Fruit fly (Drosophila melanogaster) whole organism, prepupa: Measurements from ENCODE around the gene CG10226.

Experiments
- Blimp-1 ChIP-seq: fragments of 200-800 bp; sonication (Bioruptor generic); optimal IDR thresholded peaks from 3 replicates; lab custom pipeline; 2017; ENCODE audit warnings: missing biosample characterization, missing genetic modification characterization, mild to moderate bottlenecking, moderate library complexity, missing genetic modification reagents
- CG16779 ChIP-seq: fragments of 200-800 bp; sonication (Bioruptor generic); optimal IDR thresholded peaks from 3 replicates; lab custom pipeline; 2017; ENCODE audit warnings: missing biosample characterization, mild to moderate bottlenecking, missing genetic modification characterization
- CG3032 ChIP-seq: fragments of 200-800 bp; optimal IDR thresholded peaks from 2 replicates; lab custom pipeline; 2019; ENCODE audit warnings: missing biosample characterization, mild to moderate bottlenecking, missing genetic modification characterization, moderate library complexity
- CG31627 ChIP-seq: fragments of 200-800 bp; sonication (Bioruptor generic); optimal IDR thresholded peaks from 3 replicates; lab custom pipeline; 2016; ENCODE audit warnings: missing biosample characterization, missing genetic modification characterization
- CG34406 ChIP-seq: fragments of 200-800 bp; sonication (Bioruptor generic); optimal IDR thresholded peaks from 3 replicates; lab custom pipeline; 2016; ENCODE audit warnings: missing biosample characterization, missing genetic modification characterization
- CG3919 ChIP-seq: fragments of 200-800 bp; sonication (Bioruptor generic); optimal IDR thresholded peaks from 3 replicates; lab custom pipeline; 2016; ENCODE audit warnings: missing biosample characterization, missing genetic modification characterization
- CG4318 ChIP-seq: fragments of 200-800 bp; sonication (Bioruptor generic); optimal IDR thresholded peaks from 3 replicates; lab custom pipeline; 2017; ENCODE audit warnings: missing biosample characterization, mild to moderate bottlenecking, missing genetic modification characterization
- CG6276 ChIP-seq: fragments of 200-800 bp; sonication (Bioruptor generic); optimal IDR thresholded peaks from 2 replicates; lab custom pipeline; 2017; ENCODE audit warnings: missing biosample characterization, mild to moderate bottlenecking, missing genetic modification characterization
- CG9139 ChIP-seq: fragments of 200-800 bp; sonication (Bioruptor generic); optimal IDR thresholded peaks from 3 replicates; lab custom pipeline; 2017; ENCODE audit warnings: missing biosample characterization, mild to moderate bottlenecking, missing genetic modification characterization
- Ets21C ChIP-seq: fragments of 200-800 bp; sonication (Bioruptor generic); optimal IDR thresholded peaks from 3 replicates; lab custom pipeline; 2016; ENCODE audit warnings: missing biosample characterization, missing genetic modification characterization
- Hr39 ChIP-seq: fragments of 200-800 bp; sonication (Bioruptor generic); optimal IDR thresholded peaks from 2 replicates; lab custom pipeline; 2016; ENCODE audit warnings: missing biosample characterization, missing genetic modification characterization
- OdsH ChIP-seq: fragments of 200-800 bp; sonication (Bioruptor generic); optimal IDR thresholded peaks from 3 replicates; lab custom pipeline; 2016; ENCODE audit warnings: missing biosample characterization, missing genetic modification characterization
- Smox ChIP-seq: fragments of 200-800 bp; sonication (Bioruptor generic); optimal IDR thresholded peaks from 3 replicates; lab custom pipeline; 2016; ENCODE audit warnings: missing biosample characterization, missing genetic modification characterization
- Sox14 ChIP-seq: fragments of 200-800 bp; sonication (Bioruptor generic); optimal IDR thresholded peaks from 3 replicates; lab custom pipeline; 2016; ENCODE audit warnings: missing biosample characterization, missing genetic modification characterization
- Sox15 ChIP-seq: fragments of 200-800 bp; sonication (Bioruptor generic); optimal IDR thresholded peaks from 3 replicates; lab custom pipeline; 2016; ENCODE audit warnings: missing biosample characterization, missing genetic modification characterization
- achi ChIP-seq: fragments of 200-800 bp; sonication (Bioruptor generic); optimal IDR thresholded peaks from 3 replicates; lab custom pipeline; 2016; ENCODE audit warnings: missing biosample characterization, missing genetic modification characterization
- acj6 ChIP-seq: fragments of 200-800 bp; sonication (Bioruptor generic); optimal IDR thresholded peaks from 3 replicates; lab custom pipeline; 2016; ENCODE audit warnings: missing biosample characterization, missing genetic modification characterization
- cyc ChIP-seq: fragments of 200-800 bp; sonication (Bioruptor generic); optimal IDR thresholded peaks from 3 replicates; lab custom pipeline; 2016; ENCODE audit warnings: missing biosample characterization, missing genetic modification characterization
- dsx ChIP-seq: fragments of 200-800 bp; optimal IDR thresholded peaks from 3 replicates; lab custom pipeline; 2019; ENCODE audit warnings: missing biosample characterization, mild to moderate bottlenecking, missing genetic modification characterization, moderate library complexity; ENCODE audit not compliant: poor library complexity, severe bottlenecking
- fd59A ChIP-seq: fragments of 200-800 bp; sonication (Bioruptor generic); optimal IDR thresholded peaks from 2 replicates; lab custom pipeline; 2017; ENCODE audit warnings: missing biosample characterization, mild to moderate bottlenecking, missing genetic modification characterization, missing genetic modification reagents
- fd85E ChIP-seq: fragments of 200-800 bp; sonication (Bioruptor generic); optimal IDR thresholded peaks from 3 replicates; lab custom pipeline; 2016; ENCODE audit warnings: missing biosample characterization, missing genetic modification characterization
- lz ChIP-seq: fragments of 200-800 bp; sonication (Bioruptor generic); optimal IDR thresholded peaks from 3 replicates; lab custom pipeline; 2016; ENCODE audit warnings: missing biosample characterization, missing genetic modification characterization
- spab ChIP-seq: fragments of 200-800 bp; sonication (Bioruptor generic); optimal IDR thresholded peaks from 2 replicates; lab custom pipeline; 2017; ENCODE audit warnings: missing biosample characterization, mild to moderate bottlenecking, missing genetic modification characterization, missing genetic modification reagents
- ss ChIP-seq, 2 experiments: fragments of 200-800 bp; sonication (Bioruptor generic); optimal IDR thresholded peaks; 2 replicates in 1 of 2; 3 replicates in 1 of 2; lab custom pipeline; 2017 to 2018; ENCODE audit warnings: mild to moderate bottlenecking in 2 of 2, missing biosample characterization in 2 of 2, missing genetic modification characterization in 2 of 2, moderate library complexity in 1 of 2

CG10226 gene

DNA sequence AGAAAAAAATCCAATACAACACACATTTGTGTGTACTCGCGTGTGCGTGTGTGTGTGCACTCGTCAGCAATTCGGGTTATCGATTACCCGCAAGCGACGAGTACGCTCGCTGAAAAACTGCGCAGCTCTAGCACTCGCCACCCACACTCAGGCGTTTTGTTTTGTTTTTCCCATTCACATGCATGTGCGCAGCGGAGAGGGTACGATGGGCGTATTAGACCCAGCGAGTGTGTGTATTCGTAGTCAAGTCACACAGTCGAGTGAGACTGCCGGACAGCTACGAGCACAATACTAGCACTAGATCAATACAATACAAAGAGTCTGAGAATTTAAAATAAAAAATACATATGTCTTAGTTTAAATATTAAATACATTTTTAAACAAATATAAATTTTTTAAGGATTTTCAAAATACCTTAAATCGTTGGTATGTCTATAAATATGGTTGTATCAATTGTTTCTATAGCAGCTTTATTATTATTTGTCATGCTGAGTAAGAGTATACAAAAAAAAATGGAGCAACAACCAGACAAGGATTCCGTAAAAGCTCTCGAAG lies 54.9 kb downstream of the CG10226 start, which contains the start of the genes D19B and CG43293 (continued):
- TF ChIP-seq dsx (GFP tag; lab: Kevin White, UChicago) (peak; percentile 77), CG9139 (GFP tag; lab: Kevin White, UChicago) (peak; percentile 69), CG4318 (GFP tag; lab: Kevin White, UChicago) (peak; percentile 71), cyc (GFP tag; lab: Kevin White, UChicago) (peak; percentile 84), acj6 (peak; percentile 90), Sox14 (peak; percentile 88), Blimp-1 (no peak), spab (GFP tag; lab: Kevin White, UChicago) (peak; percentile 81), OdsH (peak; percentile 91), CG3032 (tag; lab: Kevin White, UChicago) (peak; percentile 81), Sox15 (GFP tag; lab: Kevin White, UChicago) (peak; percentile 72), achi (GFP tag; lab: Kevin White, UChicago) (peak; percentile 90), CG16779 (tag; lab: Kevin White, UChicago) (peak; percentile 81), CG34406 (GFP tag; lab: Kevin White, UChicago) (peak; percentile 83), Smox (GFP tag; lab: Kevin White, UChicago) (peak; percentile 83), lz (peak; percentile 83), ss (GFP tag; optimal IDR thresholded peaks at IDR 0.05; lab: Kevin White, UChicago) (no peak), Hr39 (GFP tag; lab: Kevin White, UChicago) (peak; percentile 85), fd59A (GFP tag; lab: Kevin White, UChicago) (peak; percentile 71), CG6276 (GFP tag; lab: Kevin White, UChicago) (peak; percentile 36), CG3919 (peak; percentile 93), Ets21C (GFP tag; lab: Kevin White, UChicago) (peak; percentile 74), fd85E (GFP tag; lab: Kevin White, UChicago) (peak; percentile 51), CG31627 (GFP tag; lab: Kevin White, UChicago) (peak; percentile 87)
- TF ChIP-seq, all 60 proteins: peak for 56
